Fruit fly (Drosophila melanogaster) whole organism, embryonic: ENCODE results near the gene CG11378.

Source experiments
- CG12299 ChIP-seq: fragments of 200-800 bp; sonication (Bioruptor generic); optimal IDR thresholded peaks from 2 replicates; lab custom pipeline; 2018; ENCODE audit warnings: missing biosample characterization, mild to moderate bottlenecking, missing genetic modification characterization
- CG1603 ChIP-seq: fragments of 200-800 bp; sonication (Bioruptor generic); optimal IDR thresholded peaks from 2 replicates; lab custom pipeline; 2019; ENCODE audit warnings: missing biosample characterization, mild to moderate bottlenecking, missing genetic modification characterization, moderate library complexity
- Kr ChIP-seq: fragments of 200-800 bp; sonication (Bioruptor generic); optimal IDR thresholded peaks from 2 replicates; lab custom pipeline; 2017; ENCODE audit warnings: missing biosample characterization, mild to moderate bottlenecking, missing genetic modification characterization

DNA sequence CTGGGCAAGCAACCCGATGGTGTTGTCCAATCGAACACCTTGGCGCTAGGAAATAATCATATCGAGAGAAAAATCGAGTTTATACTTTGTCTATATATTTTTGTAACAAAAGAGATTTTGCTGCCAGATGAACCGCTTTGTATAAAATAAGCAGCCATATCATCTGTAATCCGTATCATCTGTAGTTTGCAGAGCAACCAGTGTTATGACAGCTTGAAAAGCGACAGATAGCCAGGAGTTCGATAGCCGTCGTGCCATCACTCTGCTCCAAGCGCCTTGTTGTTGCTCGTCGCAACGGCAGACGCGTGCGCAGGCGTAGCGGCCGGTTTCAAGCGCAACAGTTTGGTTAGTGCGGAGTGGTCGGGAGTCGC is 35.6 kb upstream of the CG11378 start:
- no peak for TF ChIP-seq CG1603
- TF ChIP-seq Kr, result no peak
- TF ChIP-seq CG12299, result no peak
